Worm (Caenorhabditis elegans) whole organism, mixed stage, embryonic: ENCODE data around the gene spig-9.

Experiments used
- elt-1 ChIP-seq: sonication (generic microtip); optimal IDR thresholded peaks from 2 replicates; lab custom pipeline; 2017; ENCODE audit warnings: missing genetic modification characterization, mild to moderate bottlenecking, missing compliant biosample characterization, antibody characterized with exemption, moderate library complexity, borderline replicate concordance; ENCODE audit not compliant: insufficient read depth
- mls-2 ChIP-seq: sonication (generic microtip); optimal IDR thresholded peaks from 2 replicates; lab custom pipeline; 2016; ENCODE audit warnings: mild to moderate bottlenecking, missing genetic modification characterization, moderate library complexity, missing compliant biosample characterization
- nhr-12 ChIP-seq: fragments of 150-350 bp; optimal IDR thresholded peaks from 2 replicates; lab custom pipeline; 2014; ENCODE audit warnings: missing biosample characterization, missing genetic modification characterization
- nhr-237 ChIP-seq: fragments of 150-350 bp; optimal IDR thresholded peaks from 2 replicates; lab custom pipeline; 2014; ENCODE audit warnings: missing biosample characterization, missing genetic modification characterization
- nhr-28 ChIP-seq: fragments of 150-350 bp; optimal IDR thresholded peaks from 2 replicates; lab custom pipeline; 2014; ENCODE audit warnings: missing biosample characterization, missing genetic modification characterization
- nhr-76 ChIP-seq: sonication (generic microtip); optimal IDR thresholded peaks from 2 replicates; lab custom pipeline; 2017; ENCODE audit warnings: missing biosample characterization, missing genetic modification characterization
- snpc-4 ChIP-seq: fragments of 150-350 bp; optimal IDR thresholded peaks from 2 replicates; lab custom pipeline; 2014; ENCODE audit warnings: missing biosample characterization, missing genetic modification characterization

ce11 chrV:13624424-13624823 is 12.7 kb upstream of the spig-9 start, which contains the start of gene F53F4.11:
- TF ChIP-seq nhr-28 = no peak
- TF ChIP-seq nhr-12 (tag; lab: Kevin White, UChicago) = no peak
- no peak for TF ChIP-seq mls-2 (tag; lab: Kevin White, UChicago)
- TF ChIP-seq elt-1 = no peak
- TF ChIP-seq snpc-4 (tag; lab: Kevin White, UChicago) = no peak
- no peak for TF ChIP-seq nhr-237 (tag; lab: Kevin White, UChicago)
- no peak for TF ChIP-seq nhr-76
